Worm (Caenorhabditis elegans): ENCODE results near the gene W07A12.8.

DNA sequence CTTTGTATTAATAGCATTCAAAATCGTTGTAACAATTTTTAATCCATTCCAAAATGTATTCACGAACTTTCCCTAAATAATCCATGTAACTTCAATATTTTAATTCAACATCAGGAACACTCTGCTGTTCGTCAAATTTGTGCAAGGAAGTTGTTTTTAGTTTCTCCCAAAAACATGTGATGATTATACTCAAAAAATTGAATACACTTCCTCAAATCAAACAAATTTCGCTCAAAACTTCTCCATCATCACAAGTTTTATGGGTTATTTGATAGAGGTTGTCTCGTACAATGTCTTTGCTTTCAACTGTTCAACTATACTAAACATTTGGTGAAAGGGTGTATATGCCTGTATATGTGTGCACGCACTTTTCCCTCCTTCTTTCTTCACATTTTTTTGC is 40.6 kb downstream of the W07A12.8 start:
- no peak for TF ChIP-seq W03F9.2 (tag; optimal IDR thresholded peaks at IDR 0.05)
- no peak for TF ChIP-seq him-1 (tag; optimal IDR thresholded peaks at IDR 0.05)
- no peak for TF ChIP-seq dao-5 (tag; optimal IDR thresholded peaks at IDR 0.05)

All from whole organism, L4/young adult.